Fruit fly (Drosophila melanogaster) whole organism, wandering third instar larva: ENCODE measurements around the gene CG7156.
A peak's percentile ranks its signal among the peaks of the same experiment; 100 is the strongest.

Experiments used
- CrebA ChIP-seq: fragments of 200-800 bp; sonication (Bioruptor generic); optimal IDR thresholded peaks from 2 replicates; lab custom pipeline; 2016; ENCODE audit warnings: missing biosample characterization, mild to moderate bottlenecking, missing genetic modification characterization, borderline replicate concordance
- Dfd ChIP-seq: fragments of >200 bp; optimal IDR thresholded peaks from 2 replicates; lab custom pipeline; 2017; ENCODE audit warnings: missing biosample characterization, missing genetic modification characterization
- Jra ChIP-seq: sonication (Bioruptor generic); optimal IDR thresholded peaks from 2 replicates; lab custom pipeline; 2016; ENCODE audit warnings: missing biosample characterization, missing genetic modification characterization
- Mio ChIP-seq: sonication (Bioruptor generic); optimal IDR thresholded peaks from 2 replicates; lab custom pipeline; 2016; ENCODE audit warnings: missing biosample characterization, missing genetic modification characterization
- Myc ChIP-seq: fragments of >200 bp; optimal IDR thresholded peaks from 2 replicates; lab custom pipeline; 2017
- N ChIP-seq: fragments of >200 bp; optimal IDR thresholded peaks from 2 replicates; lab custom pipeline; 2018; ENCODE audit warnings: missing biosample characterization, missing external identifiers, missing genetic modification characterization
- OdsH ChIP-seq: fragments of 200-800 bp; sonication (Bioruptor generic); optimal IDR thresholded peaks from 2 replicates; lab custom pipeline; 2016; ENCODE audit warnings: missing biosample characterization, mild to moderate bottlenecking, missing genetic modification characterization
- h ChIP-seq: fragments of 200-800 bp; sonication (Bioruptor generic); optimal IDR thresholded peaks from 3 replicates; lab custom pipeline; 2016; ENCODE audit warnings: missing biosample characterization, mild to moderate bottlenecking, missing genetic modification characterization
- pan ChIP-seq: fragments of >200 bp; optimal IDR thresholded peaks from 2 replicates; lab custom pipeline; 2017
- sage ChIP-seq: fragments of 200-800 bp; sonication (Bioruptor generic); optimal IDR thresholded peaks from 2 replicates; lab custom pipeline; 2016; ENCODE audit warnings: missing biosample characterization, mild to moderate bottlenecking, missing genetic modification characterization
- tai ChIP-seq: sonication (Bioruptor generic); optimal IDR thresholded peaks from 2 replicates; lab custom pipeline; 2016; ENCODE audit warnings: missing biosample characterization, missing genetic modification characterization
- woc ChIP-seq: sonication (Bioruptor generic); optimal IDR thresholded peaks from 2 replicates; lab custom pipeline; 2016; ENCODE audit warnings: missing biosample characterization, mild to moderate bottlenecking, missing genetic modification characterization

DNA sequence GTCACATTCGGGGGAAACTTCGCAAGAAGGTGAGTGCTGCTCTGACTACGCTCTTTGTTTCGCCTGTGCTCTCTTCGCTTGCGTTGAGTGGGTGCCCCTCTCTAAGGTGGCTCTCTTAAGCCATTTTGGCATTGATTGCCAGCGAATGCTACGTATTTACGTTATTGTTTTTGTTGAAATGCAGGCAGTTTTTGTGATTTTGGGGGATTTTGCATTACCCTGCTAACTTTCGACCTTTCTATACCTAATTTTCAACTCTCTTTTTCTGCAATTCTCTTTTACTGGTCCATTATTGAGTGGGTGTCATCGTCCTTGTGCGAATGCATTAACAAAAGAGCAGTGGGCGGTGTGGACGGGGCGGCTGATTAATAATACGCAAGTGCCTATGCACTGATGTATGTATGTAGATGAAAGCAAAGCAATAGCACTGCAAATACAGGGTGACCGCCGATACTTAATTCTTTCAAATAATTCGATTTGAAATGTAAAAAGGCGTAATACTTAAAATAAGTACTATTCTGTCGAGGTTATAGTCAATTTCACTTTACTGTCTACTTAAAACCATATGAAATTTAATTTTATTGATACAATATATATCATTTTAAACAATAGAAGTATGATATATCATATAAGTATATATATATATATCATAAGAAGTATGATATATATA lies 33.3 kb upstream of the CG7156 start:
- peak; percentile 30 for TF ChIP-seq sage (GFP tag; lab: Kevin White, UChicago)
- TF ChIP-seq Myc (lab: Kevin White, UChicago): no peak
- no peak for TF ChIP-seq Dfd (GFP tag; lab: Kevin White, UChicago)
- no peak for TF ChIP-seq OdsH
- TF ChIP-seq Mio (GFP tag; lab: Kevin White, UChicago): no peak
- no peak for TF ChIP-seq pan (lab: Kevin White, UChicago)
- no peak for TF ChIP-seq N (GFP tag; lab: Kevin White, UChicago)
- TF ChIP-seq h (GFP tag; lab: Kevin White, UChicago): no peak
- no peak for TF ChIP-seq woc (GFP tag; lab: Kevin White, UChicago)
- no peak for TF ChIP-seq Jra (GFP tag; lab: Kevin White, UChicago)
- TF ChIP-seq CrebA (GFP tag; lab: Kevin White, UChicago): no peak
- TF ChIP-seq tai (GFP tag; lab: Kevin White, UChicago): no peak
